Fruit fly (Drosophila melanogaster) whole organism, embryonic: ENCODE measurements around the gene Iru.

Experiments used
- Abd-B ChIP-seq: fragments of 200-800 bp; sonication (Bioruptor generic); optimal IDR thresholded peaks from 2 replicates; lab custom pipeline; 2018; ENCODE audit warnings: missing biosample characterization, mild to moderate bottlenecking, missing genetic modification characterization, moderate library complexity
- Asciz ChIP-seq: fragments of 200-800 bp; sonication (Bioruptor generic); optimal IDR thresholded peaks from 2 replicates; lab custom pipeline; 2017; ENCODE audit warnings: missing biosample characterization, mild to moderate bottlenecking, missing genetic modification characterization, missing genetic modification reagents
- CG12071 ChIP-seq: fragments of 200-800 bp; sonication (Bioruptor generic); optimal IDR thresholded peaks from 3 replicates; lab custom pipeline; 2018; ENCODE audit warnings: missing biosample characterization, mild to moderate bottlenecking, missing genetic modification characterization
- CG13775 ChIP-seq: fragments of 200-800 bp; sonication (Bioruptor generic); optimal IDR thresholded peaks from 3 replicates; lab custom pipeline; 2017; ENCODE audit warnings: missing biosample characterization, mild to moderate bottlenecking, missing genetic modification characterization
- CG14710 ChIP-seq: fragments of 200-800 bp; sonication (Bioruptor generic); optimal IDR thresholded peaks from 3 replicates; lab custom pipeline; 2019; ENCODE audit warnings: missing biosample characterization, mild to moderate bottlenecking, missing genetic modification characterization, moderate library complexity
- CG18599 ChIP-seq: fragments of 200-800 bp; sonication (Bioruptor generic); optimal IDR thresholded peaks from 3 replicates; lab custom pipeline; 2017; ENCODE audit warnings: missing biosample characterization, missing genetic modification characterization, mild to moderate bottlenecking, moderate library complexity, missing genetic modification reagents
- CG31441 ChIP-seq: fragments of 200-800 bp; sonication (Bioruptor generic); IDR thresholded peaks from 2 replicates; pipeline ENCODE4 v1.3.6; 2022; ENCODE audit warnings: missing biosample characterization, missing genetic modification characterization
- CG33557 ChIP-seq: fragments of 200-800 bp; sonication (Bioruptor generic); optimal IDR thresholded peaks from 2 replicates; lab custom pipeline; 2019; ENCODE audit warnings: missing biosample characterization, mild to moderate bottlenecking, missing genetic modification characterization, moderate library complexity
- CG3726 ChIP-seq: fragments of 200-800 bp; sonication (Bioruptor generic); IDR thresholded peaks from 3 replicates; pipeline ENCODE4, ENCODE4 v1.3.6; 2022; ENCODE audit warnings: missing biosample characterization, missing genetic modification characterization
- CG43689 ChIP-seq: fragments of 200-800 bp; sonication (Bioruptor generic); IDR thresholded peaks from 2 replicates; pipeline ENCODE4 v1.3.6; 2022; ENCODE audit warnings: missing biosample characterization, missing genetic modification characterization
- CG4424 ChIP-seq: fragments of 200-800 bp; sonication (Bioruptor generic); optimal IDR thresholded peaks from 3 replicates; lab custom pipeline; 2016; ENCODE audit warnings: missing biosample characterization, missing genetic modification characterization
- CG5180 ChIP-seq: fragments of 200-800 bp; sonication (Bioruptor generic); optimal IDR thresholded peaks from 3 replicates; lab custom pipeline; 2017; ENCODE audit warnings: missing biosample characterization, missing genetic modification characterization, mild to moderate bottlenecking, moderate library complexity, missing genetic modification reagents
- CG6272 ChIP-seq: fragments of 200-800 bp; sonication (Bioruptor generic); IDR thresholded peaks from 2 replicates; pipeline ENCODE4 v1.3.6; 2022; ENCODE audit warnings: missing biosample characterization, missing genetic modification characterization
- CG6791 ChIP-seq: fragments of 200-800 bp; sonication (Bioruptor generic); IDR thresholded peaks from 3 replicates; pipeline ENCODE4 v1.3.6; 2022; ENCODE audit warnings: missing biosample characterization, missing genetic modification characterization; ENCODE audit not compliant: partially characterized antibody
- CG7271 ChIP-seq: fragments of 200-800 bp; sonication (Bioruptor generic); optimal IDR thresholded peaks from 2 replicates; lab custom pipeline; 2018; ENCODE audit warnings: missing biosample characterization, mild to moderate bottlenecking, missing genetic modification characterization, moderate library complexity
- CG8281 ChIP-seq: fragments of 200-800 bp; sonication (Bioruptor generic); optimal IDR thresholded peaks from 2 replicates; lab custom pipeline; 2018; ENCODE audit warnings: missing biosample characterization, mild to moderate bottlenecking, missing genetic modification characterization, moderate library complexity
- CG8359 ChIP-seq: fragments of 200-800 bp; sonication (Bioruptor generic); optimal IDR thresholded peaks from 2 replicates; lab custom pipeline; 2017; ENCODE audit warnings: missing biosample characterization, mild to moderate bottlenecking, missing genetic modification characterization, borderline replicate concordance
- CG9817 ChIP-seq: fragments of 200-800 bp; sonication (Bioruptor generic); optimal IDR thresholded peaks from 2 replicates; lab custom pipeline; 2018; ENCODE audit warnings: missing biosample characterization, mild to moderate bottlenecking, missing genetic modification characterization, moderate library complexity
- Dref ChIP-seq: fragments of 200-800 bp; sonication (Bioruptor generic); IDR thresholded peaks from 2 replicates; pipeline ENCODE4 v1.3.6; 2022; ENCODE audit warnings: missing biosample characterization, missing genetic modification characterization
- ERR ChIP-seq: fragments of 200-800 bp; sonication (Bioruptor generic); optimal IDR thresholded peaks from 2 replicates; lab custom pipeline; 2016; ENCODE audit warnings: missing biosample characterization, missing genetic modification characterization
- Elba2 ChIP-seq: fragments of 200-800 bp; sonication (Bioruptor generic); optimal IDR thresholded peaks from 3 replicates; lab custom pipeline; 2016; ENCODE audit warnings: missing biosample characterization, missing genetic modification characterization
- Gug ChIP-seq: fragments of 200-800 bp; sonication (Bioruptor generic); IDR thresholded peaks from 4 replicates; pipeline ENCODE4 v1.3.6; 2022; ENCODE audit warnings: missing biosample characterization, missing genetic modification characterization
- HmgD ChIP-seq: fragments of 200-800 bp; sonication (Bioruptor generic); optimal IDR thresholded peaks from 3 replicates; lab custom pipeline; 2016; ENCODE audit warnings: missing biosample characterization, missing genetic modification characterization
- MESR4 ChIP-seq: fragments of 200-800 bp; sonication (Bioruptor generic); optimal IDR thresholded peaks from 2 replicates; lab custom pipeline; 2018; ENCODE audit warnings: missing biosample characterization, mild to moderate bottlenecking, missing genetic modification characterization, moderate library complexity
- NK7.1 ChIP-seq: fragments of 200-800 bp; sonication (Bioruptor generic); optimal IDR thresholded peaks from 3 replicates; lab custom pipeline; 2016; ENCODE audit warnings: missing biosample characterization, missing genetic modification characterization
- Nf-YC ChIP-seq: fragments of 200-800 bp; optimal IDR thresholded peaks from 3 replicates; lab custom pipeline; 2019; ENCODE audit warnings: missing biosample characterization, mild to moderate bottlenecking, missing genetic modification characterization, moderate library complexity
- Oaz ChIP-seq: fragments of 200-800 bp; sonication (Bioruptor generic); IDR thresholded peaks from 2 replicates; pipeline ENCODE4 v1.3.6; 2022; ENCODE audit warnings: missing biosample characterization, missing genetic modification characterization
- TFAM ChIP-seq: fragments of 200-800 bp; sonication (Bioruptor generic); optimal IDR thresholded peaks from 2 replicates; lab custom pipeline; 2017; ENCODE audit warnings: missing biosample characterization, missing genetic modification characterization, inconsistent platforms
- Xbp1 ChIP-seq: fragments of 200-800 bp; sonication (Bioruptor generic); optimal IDR thresholded peaks from 3 replicates; lab custom pipeline; 2016; ENCODE audit warnings: missing biosample characterization, mild to moderate bottlenecking, missing genetic modification characterization
- YL-1 ChIP-seq: fragments of 200-800 bp; sonication (Bioruptor generic); optimal IDR thresholded peaks from 3 replicates; lab custom pipeline; 2017; ENCODE audit warnings: missing biosample characterization, mild to moderate bottlenecking, missing genetic modification characterization
- ara ChIP-seq: fragments of 200-800 bp; sonication (Bioruptor generic); IDR thresholded peaks from 2 replicates; pipeline ENCODE4 v1.3.6; 2022; ENCODE audit warnings: missing biosample characterization, missing genetic modification characterization
- bcd ChIP-seq: fragments of 200-800 bp; sonication (Bioruptor generic); optimal IDR thresholded peaks from 2 replicates; lab custom pipeline; 2017; ENCODE audit warnings: missing biosample characterization, mild to moderate bottlenecking, missing genetic modification characterization
- cas ChIP-seq: fragments of 200-800 bp; sonication (Bioruptor generic); IDR thresholded peaks from 2 replicates; pipeline ENCODE4 v1.3.6; 2022; ENCODE audit warnings: missing biosample characterization, missing genetic modification characterization
- crp ChIP-seq, 2 experiments: fragments of 200-800 bp; sonication (Bioruptor generic); optimal IDR thresholded peaks; 2 replicates in 1 of 2; 3 replicates in 1 of 2; lab custom pipeline; 2017; ENCODE audit warnings: missing biosample characterization in 2 of 2, missing genetic modification characterization in 2 of 2, mild to moderate bottlenecking in 1 of 2, moderate library complexity in 1 of 2
- gsb ChIP-seq: fragments of 200-800 bp; sonication (Bioruptor generic); IDR thresholded peaks from 2 replicates; pipeline ENCODE4 v1.3.6; 2022; ENCODE audit warnings: missing biosample characterization, missing genetic modification characterization
- lbe ChIP-seq: fragments of 200-800 bp; sonication (Bioruptor generic); optimal IDR thresholded peaks from 2 replicates; lab custom pipeline; 2016; ENCODE audit warnings: missing biosample characterization, mild to moderate bottlenecking, missing genetic modification characterization
- lilli ChIP-seq: fragments of 200-800 bp; sonication (Bioruptor generic); optimal IDR thresholded peaks from 3 replicates; lab custom pipeline; 2016; ENCODE audit warnings: missing biosample characterization, missing genetic modification characterization
- nau ChIP-seq: fragments of 200-800 bp; sonication (Bioruptor generic); optimal IDR thresholded peaks from 3 replicates; lab custom pipeline; 2017; ENCODE audit warnings: missing biosample characterization, mild to moderate bottlenecking, missing genetic modification characterization, missing genetic modification reagents
- onecut ChIP-seq: fragments of 200-800 bp; sonication (Bioruptor generic); IDR thresholded peaks from 2 replicates; pipeline ENCODE4 v1.3.6; 2022; ENCODE audit warnings: missing biosample characterization, missing genetic modification characterization
- prd ChIP-seq, 3 experiments: fragments of >200 bp in 2 of 3; fragments of 200-800 bp in 1 of 3; sonication (Bioruptor generic) in 1 of 3; optimal IDR thresholded peaks in 2 of 3; IDR thresholded peaks in 1 of 3; 2 replicates in 2 of 3; 3 replicates in 1 of 3; pipeline versions ENCODE4 v1.3.6 to Lab custom; 2017 to 2022; ENCODE audit warnings: missing biosample characterization in 1 of 3, missing genetic modification characterization in 1 of 3
- pros ChIP-seq: fragments of 200-800 bp; sonication (Bioruptor generic); optimal IDR thresholded peaks from 3 replicates; lab custom pipeline; 2019; ENCODE audit warnings: missing biosample characterization, mild to moderate bottlenecking, missing genetic modification characterization, moderate library complexity
- psq ChIP-seq: fragments of 200-800 bp; sonication (Bioruptor generic); optimal IDR thresholded peaks from 2 replicates; lab custom pipeline; 2017; ENCODE audit warnings: missing biosample characterization, missing genetic modification characterization
- slbo ChIP-seq: fragments of 200-800 bp; sonication (Bioruptor generic); IDR thresholded peaks from 2 replicates; pipeline ENCODE4 v1.3.6; 2022; ENCODE audit warnings: missing biosample characterization, missing genetic modification characterization
- sr ChIP-seq: fragments of 200-800 bp; sonication (Bioruptor generic); IDR thresholded peaks from 3 replicates; pipeline ENCODE4 v1.3.6; 2022; ENCODE audit warnings: missing biosample characterization, missing genetic modification characterization
- stc ChIP-seq: fragments of 200-800 bp; sonication (Bioruptor generic); IDR thresholded peaks from 2 replicates; pipeline ENCODE4 v1.3.6; 2022; ENCODE audit warnings: missing biosample characterization, missing genetic modification characterization
- tx ChIP-seq: fragments of 200-800 bp; sonication (Bioruptor generic); optimal IDR thresholded peaks from 2 replicates; lab custom pipeline; 2016; ENCODE audit warnings: missing biosample characterization, missing genetic modification characterization
- wdn ChIP-seq: fragments of 200-800 bp; sonication (Bioruptor generic); IDR thresholded peaks from 2 replicates; pipeline ENCODE4 v1.3.6; 2022; ENCODE audit warnings: missing biosample characterization, missing genetic modification characterization

The Iru gene

DNA sequence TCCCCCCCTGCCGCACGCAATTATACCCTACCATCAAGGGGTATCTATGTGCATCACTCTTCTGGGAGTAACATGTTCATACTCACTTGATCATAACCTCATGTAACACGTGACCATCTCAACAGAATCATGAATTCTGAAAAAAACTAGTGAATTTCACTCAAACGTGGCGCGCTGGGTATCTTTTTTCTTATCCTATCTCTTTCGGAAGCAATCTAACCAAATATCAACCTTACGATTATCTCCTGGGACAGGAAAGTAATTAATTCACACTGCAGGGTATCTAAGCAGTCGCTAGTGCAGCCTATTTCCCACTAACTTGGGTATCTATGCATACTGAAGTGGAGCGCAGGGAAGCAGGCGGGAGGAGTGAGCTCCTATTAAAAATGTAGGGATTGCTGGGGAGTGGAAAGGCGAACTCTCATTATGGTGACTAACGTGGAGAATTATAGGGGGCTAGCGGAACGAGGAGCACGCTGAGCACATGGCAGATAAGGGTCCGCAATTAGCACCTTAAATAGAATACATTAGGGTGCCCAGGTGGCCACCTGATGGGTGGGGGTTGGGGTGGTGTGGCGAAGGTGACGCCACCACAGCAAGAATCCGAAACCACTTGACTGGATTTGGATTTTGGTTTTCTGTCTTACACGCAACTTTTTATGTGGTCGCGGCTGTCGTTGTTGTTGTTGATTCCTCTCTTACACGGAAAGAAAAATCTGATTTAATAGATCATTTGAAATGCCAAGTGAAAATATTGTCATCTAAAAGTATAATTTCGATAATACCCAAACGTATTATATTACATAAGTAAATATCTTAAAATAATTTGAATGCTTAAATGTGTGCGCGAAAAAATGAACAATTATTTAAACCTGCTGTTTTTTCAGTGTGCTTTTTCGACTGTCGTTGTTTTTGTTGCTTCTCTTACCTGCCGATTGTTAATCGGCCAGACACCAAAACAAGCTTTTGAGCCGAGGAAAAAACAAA lies 49.2 kb downstream of the Iru start (continued):
- no peak for TF ChIP-seq pros (GFP tag; lab: Kevin White, UChicago)
- no peak for TF ChIP-seq wdn (GFP tag; lab: Robert Waterston, UW)
- TF ChIP-seq lilli (GFP tag; lab: Kevin White, UChicago) = peak; percentile 90
- no peak for TF ChIP-seq prd (optimal IDR thresholded peaks at IDR 0.05; lab: Kevin White, UChicago)
- TF ChIP-seq prd (GFP tag; IDR thresholded peaks at IDR 0.05; lab: Robert Waterston, UW) = no peak
- TF ChIP-seq Dref (GFP tag; lab: Robert Waterston, UW) = no peak
- no peak for TF ChIP-seq slbo
- TF ChIP-seq stc = no peak
- TF ChIP-seq onecut (GFP tag; lab: Robert Waterston, UW) = peak; percentile 81
- peak; percentile 92 for TF ChIP-seq Xbp1 (GFP tag; lab: Kevin White, UChicago)
- TF ChIP-seq CG7271 (tag; lab: Kevin White, UChicago) = peak; percentile 69
- TF ChIP-seq lbe (GFP tag; lab: Kevin White, UChicago) = peak; percentile 96
- no peak for TF ChIP-seq gsb (GFP tag; lab: Robert Waterston, UW)
- TF ChIP-seq MESR4 (GFP tag; lab: Kevin White, UChicago) = peak; percentile 3
- TF ChIP-seq psq (GFP tag; lab: Kevin White, UChicago) = peak; percentile 35
- peak; percentile 94 for TF ChIP-seq CG4424 (GFP tag; lab: Kevin White, UChicago)
- peak; percentile 69 for TF ChIP-seq CG8281
- peak; percentile 90 for TF ChIP-seq Abd-B (GFP tag; lab: Kevin White, UChicago)
- peak; percentile 88 for TF ChIP-seq CG13775 (GFP tag; lab: Kevin White, UChicago)
- TF ChIP-seq cas (GFP tag; lab: Robert Waterston, UW) = no peak
- TF ChIP-seq Gug (GFP tag; lab: Robert Waterston, UW) = peak; percentile 77
- no peak for TF ChIP-seq ara (GFP tag; lab: Robert Waterston, UW)
- no peak for TF ChIP-seq CG31441
- peak; percentile 76 for TF ChIP-seq Nf-YC
- TF ChIP-seq TFAM (GFP tag; lab: Kevin White, UChicago) = peak; percentile 34
- peak; percentile 1 for TF ChIP-seq HmgD (GFP tag; lab: Kevin White, UChicago)
- TF ChIP-seq crp (GFP tag; optimal IDR thresholded peaks at IDR 0.05; lab: Kevin White, UChicago) = peak in 1 of 2 experiments; percentile 47
- no peak for TF ChIP-seq CG3726 (GFP tag; lab: Robert Waterston, UW)
- TF ChIP-seq CG9817 (tag; lab: Kevin White, UChicago) = peak; percentile 92
- peak; percentile 37 for TF ChIP-seq NK7.1 (GFP tag; lab: Kevin White, UChicago)
- TF ChIP-seq CG18599 = peak; percentile 96
- peak; percentile 85 for TF ChIP-seq nau (GFP tag; lab: Kevin White, UChicago)
- TF ChIP-seq CG5180 (GFP tag; lab: Kevin White, UChicago) = peak; percentile 82
- peak; percentile 51 for TF ChIP-seq tx (GFP tag; lab: Kevin White, UChicago)
- TF ChIP-seq CG12071 (GFP tag; lab: Kevin White, UChicago) = peak; percentile 91
- no peak for TF ChIP-seq sr (GFP tag; lab: Robert Waterston, UW)
- peak; percentile 86 for TF ChIP-seq CG8359 (GFP tag; lab: Kevin White, UChicago)
- peak; percentile 3 for TF ChIP-seq Elba2 (GFP tag; lab: Kevin White, UChicago)
- peak; percentile 91 for TF ChIP-seq CG14710 (tag; lab: Kevin White, UChicago)
- TF ChIP-seq bcd (GFP tag; lab: Kevin White, UChicago) = peak; percentile 94
- no peak for TF ChIP-seq CG6791 (GFP tag; lab: Robert Waterston, UW)
- peak; percentile 81 for TF ChIP-seq CG6272
- TF ChIP-seq ERR (GFP tag; lab: Kevin White, UChicago) = peak; percentile 42
- peak; percentile 47 for TF ChIP-seq YL-1 (GFP tag; lab: Kevin White, UChicago)
- TF ChIP-seq Asciz (GFP tag; lab: Kevin White, UChicago) = peak; percentile 92
- no peak for TF ChIP-seq Oaz (GFP tag; lab: Robert Waterston, UW)
- no peak for TF ChIP-seq CG43689 (GFP tag; lab: Robert Waterston, UW)
- TF ChIP-seq CG33557 (GFP tag; lab: Kevin White, UChicago) = peak; percentile 74
